Worm (Caenorhabditis elegans) whole organism, L1 larva: Measurements from ENCODE around the gene fbxc-32.
"Not testable (repeated sequence)": the region's sequence is repeated elsewhere in the genome, so short reads cannot be mapped to it uniquely, and the experiment has no call there.

ENCODE experiments used
- C04F5.9 ChIP-seq: sonication (generic microtip); optimal IDR thresholded peaks from 2 replicates; lab custom pipeline; 2016; ENCODE audit warnings: missing genetic modification characterization, missing compliant biosample characterization
- C34B4.2 ChIP-seq: sonication (generic microtip); optimal IDR thresholded peaks from 2 replicates; lab custom pipeline; 2017; ENCODE audit warnings: mild to moderate bottlenecking, missing genetic modification characterization, missing compliant biosample characterization
- aha-1 ChIP-seq: fragments of 150-350 bp; optimal IDR thresholded peaks from 2 replicates; lab custom pipeline; 2014; ENCODE audit warnings: missing biosample characterization, missing genetic modification characterization
- ceh-63 ChIP-seq: fragments of 200-800 bp; sonication (Bioruptor generic); optimal IDR thresholded peaks from 2 replicates; lab custom pipeline; 2018; ENCODE audit warnings: mild to moderate bottlenecking, missing genetic modification characterization, missing compliant biosample characterization
- ceh-88 ChIP-seq: fragments of 200-800 bp; sonication (Bioruptor generic); IDR thresholded peaks from 2 replicates; pipeline ENCODE4 v1.3.6; 2022; ENCODE audit warnings: missing genetic modification characterization, missing compliant biosample characterization
- ceh-90 ChIP-seq: sonication (generic microtip); optimal IDR thresholded peaks from 2 replicates; lab custom pipeline; 2016; ENCODE audit warnings: missing genetic modification characterization, missing compliant biosample characterization
- efl-1 ChIP-seq, 4 experiments: fragments of 150-350 bp; optimal IDR thresholded peaks in 3 of 4; peaks in 1 of 4; 1 replicate in 1 of 4; 2 replicates in 3 of 4; lab custom pipeline; 2014; ENCODE audit warnings: missing biosample characterization in 2 of 4, missing genetic modification characterization in 2 of 4, missing genetic modification reagents in 2 of 4
- efl-3 ChIP-seq: fragments of 200-800 bp; sonication (Bioruptor generic); optimal IDR thresholded peaks from 2 replicates; lab custom pipeline; 2018; ENCODE audit warnings: mild to moderate bottlenecking, missing genetic modification characterization, missing compliant biosample characterization
- ets-5 ChIP-seq: fragments of 200-800 bp; sonication (Bioruptor generic); IDR thresholded peaks from 2 replicates; pipeline ENCODE4 v1.3.6; 2022; ENCODE audit warnings: missing genetic modification characterization, missing compliant biosample characterization
- fkh-10 ChIP-seq: sonication (generic microtip); optimal IDR thresholded peaks from 2 replicates; lab custom pipeline; 2017; ENCODE audit warnings: missing biosample characterization, missing genetic modification reagents, missing genetic modification characterization
- fkh-8 ChIP-seq: sonication (generic microtip); optimal IDR thresholded peaks from 2 replicates; lab custom pipeline; 2016; ENCODE audit warnings: mild to moderate bottlenecking, missing genetic modification characterization, missing compliant biosample characterization
- fos-1 ChIP-seq: fragments of 150-350 bp; optimal IDR thresholded peaks from 2 replicates; lab custom pipeline; 2014; ENCODE audit warnings: missing biosample characterization, missing genetic modification characterization
- hlh-17 ChIP-seq: fragments of 200-800 bp; sonication (Bioruptor generic); optimal IDR thresholded peaks from 2 replicates; lab custom pipeline; 2018; ENCODE audit warnings: missing genetic modification characterization, mild to moderate bottlenecking, missing compliant biosample characterization, moderate library complexity, borderline replicate concordance
- hpl-2 ChIP-seq: fragments of 150-350 bp; optimal IDR thresholded peaks from 2 replicates; lab custom pipeline; 2014; ENCODE audit warnings: missing biosample characterization, missing genetic modification reagents, missing genetic modification characterization
- isw-1 ChIP-seq: fragments of 200-800 bp; sonication (Bioruptor generic); IDR thresholded peaks from 2 replicates; pipeline ENCODE4 v1.3.6; 2022; ENCODE audit warnings: missing genetic modification characterization, missing compliant biosample characterization
- jun-1 ChIP-seq: fragments of 150-350 bp; optimal IDR thresholded peaks from 2 replicates; lab custom pipeline; 2014; ENCODE audit warnings: missing biosample characterization, missing genetic modification reagents, missing genetic modification characterization
- lin-15B ChIP-seq: fragments of 150-350 bp; sonication (generic microtip); optimal IDR thresholded peaks from 3 replicates; lab custom pipeline; 2014; ENCODE audit warnings: missing biosample characterization, missing genetic modification characterization
- lin-35 ChIP-seq, 2 experiments: fragments of 150-350 bp; optimal IDR thresholded peaks; 2 replicates each; lab custom pipeline; 2014; ENCODE audit warnings: missing biosample characterization in 2 of 2, missing genetic modification characterization in 2 of 2, missing genetic modification reagents in 2 of 2
- lsy-2 ChIP-seq, 2 experiments: fragments of 150-350 bp; optimal IDR thresholded peaks; 2 replicates each; lab custom pipeline; 2014; ENCODE audit warnings: missing biosample characterization in 2 of 2, missing genetic modification characterization in 2 of 2
- mdl-1 ChIP-seq, 2 experiments: fragments of 150-350 bp; optimal IDR thresholded peaks; 2 replicates each; lab custom pipeline; 2014 to 2017; ENCODE audit warnings: missing biosample characterization in 2 of 2, missing genetic modification characterization in 2 of 2, inconsistent platforms in 1 of 2
- mef-2 ChIP-seq: fragments of 150-350 bp; optimal IDR thresholded peaks from 2 replicates; lab custom pipeline; 2014; ENCODE audit warnings: missing biosample characterization, missing genetic modification characterization
- mep-1 ChIP-seq: fragments of 150-350 bp; optimal IDR thresholded peaks from 2 replicates; lab custom pipeline; 2014; ENCODE audit warnings: missing biosample characterization, missing genetic modification characterization
- nhr-11 ChIP-seq: fragments of 150-350 bp; optimal IDR thresholded peaks from 2 replicates; lab custom pipeline; 2014; ENCODE audit warnings: missing biosample characterization, missing genetic modification characterization
- nhr-12 ChIP-seq: sonication (generic microtip); optimal IDR thresholded peaks from 2 replicates; lab custom pipeline; 2017; ENCODE audit warnings: missing biosample characterization, missing genetic modification characterization
- nhr-28 ChIP-seq: fragments of 150-350 bp; optimal IDR thresholded peaks from 2 replicates; lab custom pipeline; 2014; ENCODE audit warnings: missing biosample characterization, missing genetic modification characterization
- nhr-76 ChIP-seq: sonication (generic microtip); optimal IDR thresholded peaks from 2 replicates; lab custom pipeline; 2017; ENCODE audit warnings: missing biosample characterization, missing genetic modification characterization
- nhr-84 ChIP-seq: sonication (generic microtip); optimal IDR thresholded peaks from 2 replicates; lab custom pipeline; 2017; ENCODE audit warnings: missing biosample characterization, missing genetic modification characterization
- nhr-90 ChIP-seq: sonication (generic microtip); optimal IDR thresholded peaks from 2 replicates; lab custom pipeline; 2016; ENCODE audit warnings: mild to moderate bottlenecking, missing genetic modification characterization, missing compliant biosample characterization; ENCODE audit not compliant: poor library complexity
- pax-3 ChIP-seq: fragments of 200-800 bp; sonication (Bioruptor generic); optimal IDR thresholded peaks from 2 replicates; lab custom pipeline; 2018; ENCODE audit warnings: mild to moderate bottlenecking, missing genetic modification characterization, moderate library complexity, missing compliant biosample characterization
- pqm-1 ChIP-seq: sonication (generic microtip); optimal IDR thresholded peaks from 3 replicates; lab custom pipeline; 2017; ENCODE audit warnings: missing biosample characterization, missing genetic modification characterization
- rnt-1 ChIP-seq: sonication (generic microtip); optimal IDR thresholded peaks from 2 replicates; lab custom pipeline; 2016; ENCODE audit warnings: mild to moderate bottlenecking, missing genetic modification characterization, moderate library complexity, missing compliant biosample characterization
- skn-1 ChIP-seq: fragments of 150-350 bp; optimal IDR thresholded peaks from 2 replicates; lab custom pipeline; 2014; ENCODE audit warnings: missing biosample characterization, missing genetic modification characterization
- sup-37 ChIP-seq: fragments of 200-800 bp; sonication (Bioruptor generic); optimal IDR thresholded peaks from 2 replicates; lab custom pipeline; 2018; ENCODE audit warnings: mild to moderate bottlenecking, missing genetic modification characterization, missing compliant biosample characterization
- unc-30 ChIP-seq: sonication (generic microtip); optimal IDR thresholded peaks from 2 replicates; lab custom pipeline; 2017; ENCODE audit warnings: missing biosample characterization, missing genetic modification characterization
- unc-62 ChIP-seq: fragments of 150-350 bp; optimal IDR thresholded peaks from 2 replicates; lab custom pipeline; 2014; ENCODE audit warnings: missing biosample characterization, missing genetic modification reagents, missing genetic modification characterization
- xbp-1 ChIP-seq: sonication (generic microtip); optimal IDR thresholded peaks from 2 replicates; lab custom pipeline; 2016; ENCODE audit warnings: missing genetic modification characterization, missing compliant biosample characterization
- zag-1 ChIP-seq: fragments of 150-350 bp; optimal IDR thresholded peaks from 2 replicates; lab custom pipeline; 2014; ENCODE audit warnings: missing biosample characterization, missing genetic modification characterization
- zip-4 ChIP-seq: fragments of 200-800 bp; sonication (Bioruptor generic); optimal IDR thresholded peaks from 2 replicates; lab custom pipeline; 2018; ENCODE audit warnings: mild to moderate bottlenecking, missing genetic modification characterization, moderate library complexity, missing compliant biosample characterization
- ztf-11 ChIP-seq, 2 experiments: sonication (generic microtip); optimal IDR thresholded peaks; 2 replicates each; lab custom pipeline; 2016 to 2017; ENCODE audit warnings: missing genetic modification characterization in 2 of 2, missing biosample characterization in 1 of 2, missing compliant biosample characterization in 1 of 2

fbxc-32 gene

DNA sequence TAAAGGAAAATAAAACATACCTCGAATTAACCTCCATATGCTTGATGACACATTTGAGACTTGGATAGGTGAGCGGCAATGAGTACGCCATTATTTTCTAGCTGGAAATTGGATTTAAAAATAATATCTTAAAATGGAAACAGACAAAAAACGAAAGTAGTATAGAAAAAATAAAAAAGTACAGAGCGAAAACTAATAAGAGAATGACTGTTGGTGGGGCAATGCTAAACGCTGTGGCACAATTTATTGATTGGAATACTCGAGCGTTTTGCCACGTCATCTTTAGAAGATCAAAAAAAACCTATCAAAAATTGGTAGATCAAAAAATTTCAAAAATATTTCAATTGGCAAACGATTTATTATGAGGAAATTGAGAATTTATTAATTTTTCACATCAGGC is at the start of gene fbxc-32:
TSS of gene fbxc-32 (minus strand) at position 101 of the 400 bp plus-strand sequence.
- TF ChIP-seq fkh-8 (no peak), pax-3 (tag; lab: Kevin White, UChicago) (no peak), zip-4 (GFP tag; lab: Kevin White, UChicago) (no peak), nhr-11 (tag; lab: Kevin White, UChicago) (no peak), efl-3 (no peak), rnt-1 (no peak)

DNA sequence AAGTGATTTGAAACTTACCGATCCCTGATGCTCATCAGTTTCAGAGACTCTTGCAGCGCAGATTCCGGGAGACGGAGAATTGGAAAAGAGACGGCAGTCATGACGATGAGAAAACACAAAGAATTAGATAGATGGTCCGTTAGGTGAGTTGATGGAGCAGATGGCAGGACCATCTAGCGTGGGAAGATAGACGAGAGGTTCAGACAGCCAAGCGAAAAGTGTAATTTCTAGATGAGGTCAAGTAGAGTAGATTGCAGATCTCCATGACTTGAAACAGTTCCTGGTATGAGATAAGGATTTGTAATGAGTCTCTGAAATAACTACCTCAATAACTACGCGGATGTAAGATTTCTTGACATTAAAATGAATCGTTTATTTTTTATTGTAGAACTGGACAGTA is 48.1 kb upstream of the fbxc-32 start, which contains the start of gene F45D11.11:
TSS of gene F45D11.11 (minus strand) at position 101 of the 400 bp plus-strand sequence.
- TF ChIP-seq ztf-11 (tag; optimal IDR thresholded peaks at IDR 0.05; lab: Kevin White, UChicago); mdl-1 (tag; optimal IDR thresholded peaks at IDR 0.05; lab: Kevin White, UChicago); isw-1: not testable (repeated sequence)

DNA sequence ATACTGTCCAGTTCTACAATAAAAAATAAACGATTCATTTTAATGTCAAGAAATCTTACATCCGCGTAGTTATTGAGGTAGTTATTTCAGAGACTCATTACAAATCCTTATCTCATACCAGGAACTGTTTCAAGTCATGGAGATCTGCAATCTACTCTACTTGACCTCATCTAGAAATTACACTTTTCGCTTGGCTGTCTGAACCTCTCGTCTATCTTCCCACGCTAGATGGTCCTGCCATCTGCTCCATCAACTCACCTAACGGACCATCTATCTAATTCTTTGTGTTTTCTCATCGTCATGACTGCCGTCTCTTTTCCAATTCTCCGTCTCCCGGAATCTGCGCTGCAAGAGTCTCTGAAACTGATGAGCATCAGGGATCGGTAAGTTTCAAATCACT is 46.2 kb upstream of the fbxc-32 start, which contains the start of gene F45D11.7:
TSS of gene F45D11.7 (plus strand) at position 301 of the 400 bp plus-strand sequence.
- TF ChIP-seq jun-1 (tag; lab: Kevin White, UChicago); hpl-2 (GFP tag; lab: Kevin White, UChicago); unc-30 (tag; lab: Kevin White, UChicago): not testable (repeated sequence)

DNA sequence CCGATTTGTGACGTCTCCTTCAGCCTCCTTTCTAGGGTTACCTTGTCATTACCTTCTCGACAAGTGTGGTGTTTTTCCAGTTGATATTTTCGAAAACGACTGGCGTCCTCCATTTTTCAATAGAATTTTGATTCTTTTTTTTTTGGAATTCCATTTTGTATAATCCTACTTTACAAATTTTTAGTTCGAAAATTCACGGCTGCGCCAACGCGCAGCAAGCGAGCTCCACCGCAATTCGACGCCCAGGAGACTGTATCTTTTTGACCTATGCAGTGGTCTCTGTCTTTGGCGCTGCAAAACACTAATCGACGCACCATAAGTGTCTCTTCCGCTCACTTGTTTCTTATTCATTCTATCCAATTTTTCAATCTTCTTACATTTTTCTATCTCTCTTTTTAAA is 43.3 kb upstream of the fbxc-32 start, which contains the start of gene fbxc-42:
TSS of gene fbxc-42 (plus strand) at position 301 of the 400 bp plus-strand sequence.
- TF ChIP-seq ceh-88 (GFP tag; lab: Robert Waterston, UW) (no peak), lsy-2 (tag; optimal IDR thresholded peaks at IDR 0.05; lab: Kevin White, UChicago) (no peak), hlh-17 (GFP tag; lab: Kevin White, UChicago) (no peak), nhr-11 (tag; lab: Kevin White, UChicago) (no peak), C34B4.2 (no peak), jun-1 (tag; lab: Kevin White, UChicago) (no peak), ceh-90 (tag; lab: Kevin White, UChicago) (no peak), lin-35 (GFP tag; optimal IDR thresholded peaks at IDR 0.05; lab: Kevin White, UChicago) (no peak), fkh-10 (GFP tag; lab: Kevin White, UChicago) (no peak), nhr-28 (tag; lab: Kevin White, UChicago) (no peak), aha-1 (no peak), ets-5 (GFP tag; lab: Robert Waterston, UW) (no peak)

DNA sequence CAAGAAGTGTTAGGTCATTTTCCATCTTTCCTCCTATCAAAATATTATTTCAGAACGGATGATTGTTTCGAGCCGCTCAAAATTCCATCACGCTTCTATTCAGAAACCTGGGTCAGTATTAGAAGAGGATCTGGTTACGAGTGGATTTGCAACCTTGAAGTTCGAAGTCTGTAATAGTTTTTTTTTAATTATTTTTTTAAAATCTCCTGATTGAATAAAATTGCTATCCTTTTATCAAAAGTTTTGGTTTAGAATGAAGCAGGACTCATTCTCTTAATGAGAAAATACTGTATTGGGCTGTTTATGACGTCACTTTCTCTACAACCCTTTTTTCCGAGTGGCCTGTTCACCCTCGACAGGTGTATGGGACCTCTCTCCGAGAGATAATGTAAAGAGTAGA is 40.4 kb upstream of the fbxc-32 start, which contains the start of gene fbxc-39:
TSS of gene fbxc-39 (plus strand) at position 301 of the 400 bp plus-strand sequence.
- TF ChIP-seq lin-15B (tag; lab: Kevin White, UChicago) (no peak), xbp-1 (tag; lab: Kevin White, UChicago) (no peak), zag-1 (tag; lab: Kevin White, UChicago) (no peak), fkh-10 (GFP tag; lab: Kevin White, UChicago) (no peak), nhr-12 (no peak), C04F5.9 (tag; lab: Kevin White, UChicago) (no peak), fos-1 (tag; lab: Kevin White, UChicago) (no peak), unc-30 (tag; lab: Kevin White, UChicago) (no peak), unc-62 (no peak), efl-1 (optimal IDR thresholded peaks at IDR 0.05; lab: Kevin White, UChicago) (no peak), efl-1 (GFP tag; optimal IDR thresholded peaks at IDR 0.05 in 1 of 2; lab: Kevin White, UChicago) (no peak), nhr-90 (tag; lab: Kevin White, UChicago) (no peak), skn-1 (tag; lab: Kevin White, UChicago) (no peak), sup-37 (GFP tag; lab: Kevin White, UChicago) (no peak), pqm-1 (tag; lab: Kevin White, UChicago) (no peak), ceh-63 (no peak), mep-1 (tag; lab: Kevin White, UChicago) (no peak), nhr-76 (tag; lab: Kevin White, UChicago) (no peak), nhr-84 (no peak), mef-2 (no peak)
